Worm (Caenorhabditis elegans) whole organism, L4 larva: Measurements from ENCODE around the gene srw-12.
"Not testable (repeated sequence)": the region's sequence is repeated elsewhere in the genome, so short reads cannot be mapped to it uniquely, and the experiment has no call there.

Experiments
- F10B5.3 ChIP-seq: sonication (generic microtip); optimal IDR thresholded peaks from 2 replicates; lab custom pipeline; 2016; ENCODE audit warnings: mild to moderate bottlenecking, missing genetic modification characterization, missing compliant biosample characterization
- F26F4.8 ChIP-seq: fragments of 200-800 bp; sonication (Bioruptor generic); conservative IDR thresholded peaks from 2 replicates; pipeline ENCODE4 v1.3.6; 2022; ENCODE audit warnings: missing genetic modification characterization, missing compliant biosample characterization
- F49E8.2 ChIP-seq: sonication (generic microtip); optimal IDR thresholded peaks from 2 replicates; lab custom pipeline; 2016; ENCODE audit warnings: missing compliant biosample characterization, mild to moderate bottlenecking, missing genetic modification characterization, borderline replicate concordance
- R02D3.7 ChIP-seq: fragments of 150-350 bp; sonication (generic microtip); optimal IDR thresholded peaks from 3 replicates; lab custom pipeline; 2014; ENCODE audit warnings: missing biosample characterization, missing genetic modification characterization
- Y105C5A.15 ChIP-seq: fragments of 200-800 bp; sonication (Bioruptor generic); IDR thresholded peaks from 2 replicates; pipeline ENCODE4 v1.3.6; 2022; ENCODE audit warnings: missing genetic modification characterization, missing compliant biosample characterization
- Y5F2A.4 ChIP-seq: fragments of 200-800 bp; sonication (Bioruptor generic); optimal IDR thresholded peaks from 2 replicates; lab custom pipeline; 2018; ENCODE audit warnings: mild to moderate bottlenecking, missing genetic modification characterization, missing compliant biosample characterization
- aha-1 ChIP-seq: fragments of 150-350 bp; peaks from one replicate; lab custom pipeline; 2014; ENCODE audit warnings: missing biosample characterization, missing genetic modification characterization
- ceh-20 ChIP-seq: fragments of 200-800 bp; sonication (Bioruptor generic); IDR thresholded peaks from 2 replicates; pipeline ENCODE4 v1.3.6; 2022; ENCODE audit warnings: missing genetic modification reagents, missing genetic modification characterization, missing compliant biosample characterization
- ceh-82 ChIP-seq: sonication (generic microtip); optimal IDR thresholded peaks from 2 replicates; lab custom pipeline; 2017; ENCODE audit warnings: missing biosample characterization, missing genetic modification characterization
- ces-1 ChIP-seq: fragments of 150-350 bp; sonication (generic microtip); optimal IDR thresholded peaks from 4 replicates; lab custom pipeline; 2014; ENCODE audit warnings: missing biosample characterization, missing genetic modification reagents, missing genetic modification characterization
- cey-2 ChIP-seq: sonication (generic microtip); optimal IDR thresholded peaks from 3 replicates; lab custom pipeline; 2017; ENCODE audit warnings: missing genetic modification characterization, mild to moderate bottlenecking, missing compliant biosample characterization, antibody characterized with exemption, borderline replicate concordance; ENCODE audit not compliant: insufficient read depth
- daf-12 ChIP-seq: fragments of 150-350 bp; optimal IDR thresholded peaks from 2 replicates; lab custom pipeline; 2014; ENCODE audit warnings: missing biosample characterization, missing genetic modification reagents, missing genetic modification characterization
- dmd-9 ChIP-seq: fragments of 200-800 bp; sonication (Bioruptor generic); IDR thresholded peaks from 2 replicates; pipeline ENCODE4 v1.3.6; 2022; ENCODE audit warnings: missing genetic modification reagents, missing genetic modification characterization, missing compliant biosample characterization
- dpl-1 ChIP-seq: fragments of 150-350 bp; optimal IDR thresholded peaks from 2 replicates; lab custom pipeline; 2014; ENCODE audit warnings: missing biosample characterization, missing genetic modification reagents, missing genetic modification characterization
- duxl-1 ChIP-seq: sonication (generic microtip); optimal IDR thresholded peaks from 2 replicates; lab custom pipeline; 2016; ENCODE audit warnings: mild to moderate bottlenecking, missing genetic modification characterization, moderate library complexity, missing compliant biosample characterization; ENCODE audit not compliant: poor library complexity
- fkh-10 ChIP-seq: fragments of 150-350 bp; optimal IDR thresholded peaks from 2 replicates; lab custom pipeline; 2014; ENCODE audit warnings: missing biosample characterization, missing genetic modification reagents, missing genetic modification characterization
- gei-8 ChIP-seq: fragments of 200-800 bp; sonication (Bioruptor generic); optimal IDR thresholded peaks from 2 replicates; lab custom pipeline; 2018; ENCODE audit warnings: mild to moderate bottlenecking, missing genetic modification characterization, missing compliant biosample characterization
- hlh-30 ChIP-seq: sonication (generic microtip); optimal IDR thresholded peaks from 2 replicates; lab custom pipeline; 2017; ENCODE audit warnings: antibody characterized with exemption, mild to moderate bottlenecking, missing genetic modification characterization, missing compliant biosample characterization; ENCODE audit not compliant: insufficient read depth
- mep-1 ChIP-seq: fragments of 150-350 bp; sonication (generic microtip); optimal IDR thresholded peaks from 3 replicates; lab custom pipeline; 2014; ENCODE audit warnings: missing biosample characterization, missing genetic modification characterization
- mxl-3 ChIP-seq: fragments of 200-800 bp; sonication (Bioruptor generic); optimal IDR thresholded peaks from 2 replicates; lab custom pipeline; 2018; ENCODE audit warnings: mild to moderate bottlenecking, missing genetic modification characterization, missing compliant biosample characterization
- nhr-111 ChIP-seq: fragments of 200-800 bp; sonication (Bioruptor generic); optimal IDR thresholded peaks from 2 replicates; lab custom pipeline; 2018; ENCODE audit warnings: mild to moderate bottlenecking, missing genetic modification characterization, missing compliant biosample characterization
- nhr-237 ChIP-seq: sonication (generic microtip); optimal IDR thresholded peaks from 2 replicates; lab custom pipeline; 2017; ENCODE audit warnings: missing biosample characterization, missing genetic modification characterization
- nhr-41 ChIP-seq: fragments of 200-800 bp; sonication (Bioruptor generic); IDR thresholded peaks from 2 replicates; pipeline ENCODE4 v1.3.6; 2022; ENCODE audit warnings: missing genetic modification reagents, missing genetic modification characterization, missing compliant biosample characterization
- nhr-42 ChIP-seq: fragments of 200-800 bp; sonication (Bioruptor generic); IDR thresholded peaks from 2 replicates; pipeline ENCODE4 v1.3.6; 2022; ENCODE audit warnings: missing genetic modification characterization, missing compliant biosample characterization
- nhr-76 ChIP-seq: fragments of 150-350 bp; optimal IDR thresholded peaks from 2 replicates; lab custom pipeline; 2014; ENCODE audit warnings: missing biosample characterization, missing genetic modification characterization
- rbr-2 ChIP-seq: sonication (generic microtip); optimal IDR thresholded peaks from 2 replicates; lab custom pipeline; 2016; ENCODE audit warnings: missing genotype, missing genetic modification characterization, missing compliant biosample characterization
- saeg-2 ChIP-seq: fragments of 200-800 bp; sonication (Bioruptor generic); IDR thresholded peaks from 2 replicates; pipeline ENCODE4 v1.3.6; 2022; ENCODE audit warnings: missing genetic modification reagents, missing genetic modification characterization, missing compliant biosample characterization
- set-16 ChIP-seq: fragments of 200-800 bp; sonication (Bioruptor generic); IDR thresholded peaks from 2 replicates; pipeline ENCODE4 v1.3.6; 2022; ENCODE audit warnings: missing genetic modification reagents, missing genetic modification characterization, missing compliant biosample characterization
- tra-1 ChIP-seq: fragments of 200-800 bp; sonication (Bioruptor generic); IDR thresholded peaks from 2 replicates; pipeline ENCODE4 v1.3.6; 2022; ENCODE audit warnings: missing genetic modification reagents, missing genetic modification characterization, missing compliant biosample characterization
- unc-39 ChIP-seq: sonication (generic microtip); optimal IDR thresholded peaks from 2 replicates; lab custom pipeline; 2017; ENCODE audit warnings: missing biosample characterization, missing genetic modification characterization
- unc-62 ChIP-seq, 3 experiments: fragments of 150-350 bp in 1 of 3; sonication (generic microtip); optimal IDR thresholded peaks in 2 of 3; peaks in 1 of 3; 1 replicate in 1 of 3; 2 replicates in 2 of 3; lab custom pipeline; 2014 to 2017; ENCODE audit warnings: missing biosample characterization in 3 of 3, missing genetic modification characterization in 3 of 3, missing genetic modification reagents in 3 of 3, missing genotype in 1 of 3
- zag-1 ChIP-seq: fragments of 150-350 bp; optimal IDR thresholded peaks from 2 replicates; lab custom pipeline; 2014; ENCODE audit warnings: missing biosample characterization, missing genetic modification characterization
- zip-11 ChIP-seq: fragments of 200-800 bp; sonication (Bioruptor generic); IDR thresholded peaks from 2 replicates; pipeline ENCODE4 v1.3.6; 2022; ENCODE audit warnings: missing genetic modification characterization, missing compliant biosample characterization
- zip-2 ChIP-seq: fragments of 150-350 bp; optimal IDR thresholded peaks from 2 replicates; lab custom pipeline; 2014; ENCODE audit warnings: missing biosample characterization, missing genetic modification characterization

Gene srw-12

DNA sequence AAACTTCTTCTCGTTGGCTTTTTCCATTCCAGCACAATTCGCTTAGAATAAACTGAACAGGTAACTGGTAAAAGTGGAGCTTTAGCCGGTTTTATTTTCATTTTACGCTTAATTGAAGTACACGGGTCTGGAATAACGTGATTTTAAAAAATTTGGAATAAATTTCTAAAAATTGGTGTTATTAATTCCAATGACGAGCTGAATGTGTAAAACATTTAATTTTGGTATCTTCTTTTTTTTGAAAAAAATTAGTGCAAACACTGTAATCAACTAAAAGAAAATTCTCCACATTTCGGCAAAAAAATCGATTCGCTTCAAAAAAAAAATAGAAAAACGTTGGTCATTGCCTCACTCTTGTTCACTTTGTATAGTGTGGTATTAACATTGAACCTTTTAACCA, 33.8 kb upstream of the srw-12 start, which contains the start of gene T10H4.4:
T10H4.4 (minus strand) TSS at position 101 of the 400 bp plus-strand sequence.
- TF ChIP-seq aha-1 (peak; percentile 65), tra-1 (GFP tag; lab: Robert Waterston, UW) (no peak), daf-12 (no peak), Y105C5A.15 (GFP tag; lab: Robert Waterston, UW) (no peak)
- TF ChIP-seq, all 104 proteins: peak for 1

DNA sequence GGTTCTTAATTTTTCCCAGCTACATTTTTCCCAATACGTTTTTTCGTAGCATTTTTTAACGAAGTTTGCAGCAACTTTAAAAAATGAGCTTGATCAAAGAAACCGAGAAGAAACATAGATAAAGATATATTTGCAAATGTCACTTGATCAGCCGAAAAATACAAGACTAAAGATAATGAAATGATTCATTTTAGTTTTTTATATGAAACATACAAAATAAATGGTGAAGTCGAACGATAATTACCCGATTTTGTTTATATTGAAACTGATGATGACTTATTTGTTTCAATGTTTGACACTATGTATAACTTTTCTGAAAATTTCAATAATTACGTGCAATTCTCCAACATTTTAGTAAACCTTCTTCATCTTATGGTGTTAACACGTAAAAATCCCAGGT, 29.9 kb upstream of the srw-12 start, which contains the start of gene srw-22:
srw-22 (plus strand) TSS at position 301 of the 400 bp plus-strand sequence.
- TF ChIP-seq mxl-3 (GFP tag; lab: Kevin White, UChicago) (no peak), unc-62 (GFP tag; optimal IDR thresholded peaks at IDR 0.05 in 1 of 2; lab: Kevin White, UChicago) (peak in 1 of 2 experiments; percentile 56), unc-62 (tag; optimal IDR thresholded peaks at IDR 0.05; lab: Kevin White, UChicago) (no peak)

DNA sequence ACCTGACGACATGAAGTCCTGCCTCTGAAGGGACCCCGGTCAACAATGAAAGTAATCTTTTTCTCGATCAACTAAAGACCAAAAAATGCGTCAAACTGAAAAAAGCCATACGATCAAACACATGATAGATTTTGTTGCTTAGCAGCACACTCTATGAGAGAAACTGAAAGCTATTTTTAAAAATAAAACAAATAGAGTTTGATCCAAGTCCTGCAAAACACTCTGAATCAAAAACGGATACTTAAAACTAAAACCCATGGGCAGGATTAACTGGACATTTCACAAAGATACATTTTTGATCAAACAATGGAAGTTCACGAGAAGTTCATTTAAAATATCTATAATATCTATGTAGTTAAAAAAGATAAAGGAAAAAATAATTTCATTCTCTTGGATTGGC, 29.0 kb upstream of the srw-12 start, which contains the start of gene T10H4.13:
T10H4.13 (minus strand) TSS at position 101 of the 400 bp plus-strand sequence.
- TF ChIP-seq R02D3.7, result no peak

DNA sequence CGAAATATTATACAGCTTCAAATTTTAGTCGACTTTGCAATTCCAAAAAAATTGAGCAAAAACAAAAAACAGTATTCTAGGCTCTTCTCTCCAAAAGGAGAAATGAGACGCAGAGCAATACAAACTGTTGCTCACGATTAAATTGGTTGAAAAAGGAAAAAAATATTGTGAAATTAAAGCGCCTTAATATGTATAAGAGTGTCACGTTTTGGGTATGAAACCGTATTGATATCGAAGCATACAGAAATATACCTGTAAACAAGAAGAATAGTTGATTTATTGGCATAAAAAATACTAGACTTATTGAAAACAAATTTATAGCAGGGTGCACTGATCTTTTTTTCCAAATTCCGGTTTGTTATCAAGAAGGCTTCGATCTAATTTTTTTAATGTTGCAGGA, 27.4 kb upstream of the srw-12 start, which contains the start of gene M01B2.13:
M01B2.13 (minus strand) TSS at position 101 of the 400 bp plus-strand sequence.
- TF ChIP-seq nhr-41 (GFP tag; lab: Robert Waterston, UW), result no peak

DNA sequence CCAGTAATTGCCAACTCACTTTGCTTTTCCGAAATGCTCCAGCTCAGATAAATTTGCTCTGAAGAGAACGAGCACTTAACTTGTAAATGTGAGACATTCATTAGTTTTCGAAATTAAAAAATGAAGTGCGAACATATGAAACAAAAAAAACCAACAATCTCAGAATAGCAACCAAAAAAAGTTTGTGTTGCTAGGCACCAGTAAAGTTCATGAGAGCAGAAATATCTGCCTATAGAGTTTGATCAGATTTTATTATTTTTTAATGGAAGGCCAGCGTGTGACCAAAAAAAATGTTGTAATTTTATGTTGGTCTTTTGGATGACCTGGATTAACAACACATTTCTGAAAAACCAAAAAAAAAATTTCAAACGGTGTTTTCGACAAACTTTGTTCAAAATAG, 25.7 kb upstream of the srw-12 start, which contains the start of gene M01B2.12:
M01B2.12 (minus strand) TSS at position 101 of the 400 bp plus-strand sequence.
- TF ChIP-seq ceh-20 (GFP tag; lab: Robert Waterston, UW) (no peak), cey-2 (no peak), F49E8.2 (tag; lab: Kevin White, UChicago) (no peak), F10B5.3 (tag; lab: Kevin White, UChicago) (no peak), fkh-10 (GFP tag; lab: Kevin White, UChicago) (no peak), rbr-2 (tag; lab: Kevin White, UChicago) (no peak), zag-1 (tag; lab: Kevin White, UChicago) (no peak), dpl-1 (no peak), zip-2 (tag; lab: Kevin White, UChicago) (no peak), nhr-42 (no peak), Y105C5A.15 (GFP tag; lab: Robert Waterston, UW) (no peak), gei-8 (GFP tag; lab: Kevin White, UChicago) (no peak), mep-1 (tag; lab: Kevin White, UChicago) (no peak), nhr-237 (tag; lab: Kevin White, UChicago) (no peak), ces-1 (GFP tag; lab: Kevin White, UChicago) (no peak), hlh-30 (no peak), nhr-76 (tag; lab: Kevin White, UChicago) (no peak)

DNA sequence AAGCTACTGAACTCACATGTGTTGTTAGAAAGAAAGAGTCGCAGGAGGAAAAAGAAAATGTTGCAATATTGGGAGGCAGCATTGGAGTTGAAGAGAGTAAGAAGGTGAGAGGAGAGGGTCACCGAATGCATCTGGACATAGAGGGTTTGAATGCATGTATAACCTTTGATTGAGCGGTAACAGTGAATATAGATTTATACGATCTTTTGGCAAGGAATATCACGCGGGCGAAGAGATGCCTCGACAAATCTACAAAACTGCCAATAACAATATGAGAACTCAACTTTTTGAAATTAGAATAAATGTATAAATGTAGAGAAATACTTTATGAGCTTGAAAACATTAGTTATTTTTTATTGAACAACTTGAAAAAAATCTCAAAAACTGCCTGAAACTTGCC, 23.9 kb upstream of the srw-12 start, which contains the start of gene M01B2.10:
M01B2.10 (minus strand) TSS at position 101 of the 400 bp plus-strand sequence.
- not testable (repeated sequence) for TF ChIP-seq nhr-42; ceh-82; zip-11 (GFP tag; lab: Robert Waterston, UW)

DNA sequence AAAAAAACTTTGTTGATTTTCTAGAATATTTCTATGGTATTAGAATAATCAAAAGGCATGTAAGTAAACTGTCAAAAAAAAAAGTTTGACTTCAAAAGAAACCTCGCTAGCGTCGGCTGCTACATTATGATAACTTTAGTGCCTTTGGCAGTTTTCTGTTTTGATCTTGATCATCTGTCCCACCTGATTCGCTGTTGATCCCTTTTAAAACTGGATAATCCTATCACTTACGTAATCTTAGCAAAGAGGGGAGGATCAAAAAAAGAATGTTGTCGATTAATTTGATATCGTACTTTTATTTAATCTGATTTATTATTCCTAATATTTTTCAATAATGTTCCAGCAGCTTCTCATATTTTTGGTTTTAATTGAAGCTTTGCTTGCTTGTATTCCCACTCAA, 21.5 kb upstream of the srw-12 start, which contains the start of gene M01B2.8:
M01B2.8 (plus strand) TSS at position 301 of the 400 bp plus-strand sequence.
- TF ChIP-seq duxl-1 (tag; lab: Kevin White, UChicago) (no peak), ces-1 (GFP tag; lab: Kevin White, UChicago) (no peak), set-16 (no peak), nhr-111 (no peak), tra-1 (GFP tag; lab: Robert Waterston, UW) (no peak), Y5F2A.4 (GFP tag; lab: Kevin White, UChicago) (no peak), unc-39 (tag; lab: Kevin White, UChicago) (no peak), zag-1 (tag; lab: Kevin White, UChicago) (no peak), dmd-9 (GFP tag; lab: Robert Waterston, UW) (no peak), mxl-3 (GFP tag; lab: Kevin White, UChicago) (no peak), zip-2 (tag; lab: Kevin White, UChicago) (no peak), saeg-2 (GFP tag; lab: Robert Waterston, UW) (no peak), F26F4.8 (GFP tag; lab: Robert Waterston, UW) (no peak)
- TF ChIP-seq, all 104 proteins: peak for 0
